Fruit fly (Drosophila melanogaster) whole organism, embryonic: ENCODE data around the gene PAPLA1.
A peak's percentile ranks its signal among the peaks of the same experiment; 100 is the strongest.

Source experiments
- Aef1 ChIP-seq: fragments of 200-800 bp; sonication (Bioruptor generic); IDR thresholded peaks from 3 replicates; pipeline ENCODE4 v1.3.6; 2022; ENCODE audit warnings: missing biosample characterization, missing genetic modification characterization
- Antp ChIP-seq: fragments of 200-800 bp; sonication (Bioruptor generic); optimal IDR thresholded peaks from 3 replicates; lab custom pipeline; 2016; ENCODE audit warnings: missing biosample characterization, missing genetic modification characterization
- Atf3 ChIP-seq: fragments of 200-800 bp; sonication (Bioruptor generic); optimal IDR thresholded peaks from 3 replicates; lab custom pipeline; 2016; ENCODE audit warnings: missing biosample characterization, missing genetic modification characterization
- Bteb2 ChIP-seq: fragments of 200-800 bp; sonication (Bioruptor generic); optimal IDR thresholded peaks from 2 replicates; lab custom pipeline; 2016; ENCODE audit warnings: missing biosample characterization, missing genetic modification characterization
- C15 ChIP-seq: fragments of 200-800 bp; sonication (Bioruptor generic); IDR thresholded peaks from 3 replicates; pipeline ENCODE4 v1.3.6; 2022; ENCODE audit warnings: missing biosample characterization, missing genetic modification characterization
- CG10959 ChIP-seq: fragments of 200-800 bp; sonication (Bioruptor generic); IDR thresholded peaks from 2 replicates; pipeline ENCODE4 v1.3.6; 2022; ENCODE audit warnings: missing biosample characterization, missing genetic modification characterization
- CG11398 ChIP-seq: fragments of 200-800 bp; sonication (Bioruptor generic); optimal IDR thresholded peaks from 2 replicates; lab custom pipeline; 2016; ENCODE audit warnings: missing biosample characterization, missing genetic modification characterization
- CG13287 ChIP-seq: fragments of 200-800 bp; sonication (Bioruptor generic); IDR thresholded peaks from 2 replicates; pipeline ENCODE4 v1.3.6; 2022; ENCODE audit warnings: missing biosample characterization, missing genetic modification characterization; ENCODE audit not compliant: partially characterized antibody
- CG13775 ChIP-seq: fragments of 200-800 bp; sonication (Bioruptor generic); optimal IDR thresholded peaks from 3 replicates; lab custom pipeline; 2017; ENCODE audit warnings: missing biosample characterization, mild to moderate bottlenecking, missing genetic modification characterization
- CG14014 ChIP-seq: fragments of 200-800 bp; sonication (Bioruptor generic); IDR thresholded peaks from 2 replicates; pipeline ENCODE4 v1.3.6; 2022; ENCODE audit warnings: missing biosample characterization, missing genetic modification characterization
- CG14710 ChIP-seq: fragments of 200-800 bp; sonication (Bioruptor generic); optimal IDR thresholded peaks from 3 replicates; lab custom pipeline; 2019; ENCODE audit warnings: missing biosample characterization, mild to moderate bottlenecking, missing genetic modification characterization, moderate library complexity
- CG14860 ChIP-seq: fragments of 200-800 bp; sonication (Bioruptor generic); IDR thresholded peaks from 3 replicates; pipeline ENCODE4 v1.3.6; 2022; ENCODE audit warnings: missing biosample characterization, missing genetic modification characterization; ENCODE audit not compliant: partially characterized antibody
- CG15479 ChIP-seq: fragments of 200-800 bp; sonication (Bioruptor generic); optimal IDR thresholded peaks from 3 replicates; lab custom pipeline; 2019; ENCODE audit warnings: missing biosample characterization, mild to moderate bottlenecking, missing genetic modification characterization, moderate library complexity
- CG1792 ChIP-seq: fragments of 200-800 bp; sonication (Bioruptor generic); optimal IDR thresholded peaks from 2 replicates; lab custom pipeline; 2016; ENCODE audit warnings: missing biosample characterization, missing genetic modification characterization
- CG18599 ChIP-seq: fragments of 200-800 bp; sonication (Bioruptor generic); optimal IDR thresholded peaks from 3 replicates; lab custom pipeline; 2017; ENCODE audit warnings: missing biosample characterization, missing genetic modification characterization, mild to moderate bottlenecking, moderate library complexity, missing genetic modification reagents
- CG2120 ChIP-seq: fragments of 200-800 bp; sonication (Bioruptor generic); optimal IDR thresholded peaks from 3 replicates; lab custom pipeline; 2016; ENCODE audit warnings: missing biosample characterization, missing genetic modification characterization
- CG2875 ChIP-seq: fragments of 200-800 bp; sonication (Bioruptor generic); optimal IDR thresholded peaks from 2 replicates; lab custom pipeline; 2017; ENCODE audit warnings: missing biosample characterization, mild to moderate bottlenecking, missing genetic modification characterization, missing genetic modification reagents
- CG3407 ChIP-seq: fragments of 200-800 bp; sonication (Bioruptor generic); optimal IDR thresholded peaks from 2 replicates; lab custom pipeline; 2018; ENCODE audit warnings: missing biosample characterization, mild to moderate bottlenecking, missing genetic modification characterization
- CG4328 ChIP-seq: fragments of 200-800 bp; sonication (Bioruptor generic); optimal IDR thresholded peaks from 3 replicates; lab custom pipeline; 2017; ENCODE audit warnings: missing biosample characterization, missing genetic modification reagents, missing genetic modification characterization
- CG4617 ChIP-seq: fragments of 200-800 bp; sonication (Bioruptor generic); optimal IDR thresholded peaks from 3 replicates; lab custom pipeline; 2016; ENCODE audit warnings: missing biosample characterization, missing genetic modification characterization, borderline replicate concordance
- CG5180 ChIP-seq: fragments of 200-800 bp; sonication (Bioruptor generic); optimal IDR thresholded peaks from 3 replicates; lab custom pipeline; 2017; ENCODE audit warnings: missing biosample characterization, missing genetic modification characterization, mild to moderate bottlenecking, moderate library complexity, missing genetic modification reagents
- CG6791 ChIP-seq: fragments of 200-800 bp; sonication (Bioruptor generic); IDR thresholded peaks from 3 replicates; pipeline ENCODE4 v1.3.6; 2022; ENCODE audit warnings: missing biosample characterization, missing genetic modification characterization; ENCODE audit not compliant: partially characterized antibody
- CG7839 ChIP-seq: fragments of 200-800 bp; sonication (Bioruptor generic); optimal IDR thresholded peaks from 3 replicates; lab custom pipeline; 2018; ENCODE audit warnings: missing biosample characterization, mild to moderate bottlenecking, missing genetic modification characterization, moderate library complexity
- CG9932 ChIP-seq: fragments of 200-800 bp; sonication (Bioruptor generic); IDR thresholded peaks from 2 replicates; pipeline ENCODE4 v1.3.6; 2022; ENCODE audit warnings: missing biosample characterization, missing genetic modification characterization
- CTCF ChIP-seq: fragments of 200-800 bp; sonication (Bioruptor generic); optimal IDR thresholded peaks from 2 replicates; lab custom pipeline; 2017; ENCODE audit warnings: missing biosample characterization, mild to moderate bottlenecking, missing genetic modification characterization, moderate library complexity
- CoRest ChIP-seq: fragments of 200-800 bp; sonication (Bioruptor generic); optimal IDR thresholded peaks from 3 replicates; lab custom pipeline; 2018; ENCODE audit warnings: missing biosample characterization, mild to moderate bottlenecking, missing genetic modification characterization, moderate library complexity
- D19A ChIP-seq: fragments of 200-800 bp; optimal IDR thresholded peaks from 3 replicates; lab custom pipeline; 2019; ENCODE audit warnings: missing biosample characterization, mild to moderate bottlenecking, missing genetic modification characterization, moderate library complexity
- ERR ChIP-seq: fragments of 200-800 bp; sonication (Bioruptor generic); optimal IDR thresholded peaks from 2 replicates; lab custom pipeline; 2016; ENCODE audit warnings: missing biosample characterization, missing genetic modification characterization
- Gsc ChIP-seq: fragments of 200-800 bp; sonication (Bioruptor generic); IDR thresholded peaks from 2 replicates; pipeline ENCODE4 v1.3.6; 2022; ENCODE audit warnings: missing biosample characterization, missing genetic modification characterization
- H2.0 ChIP-seq: fragments of 200-800 bp; sonication (Bioruptor generic); IDR thresholded peaks from 2 replicates; pipeline ENCODE4 v1.3.6; 2022; ENCODE audit warnings: missing biosample characterization, missing genetic modification characterization
- HHEX ChIP-seq: fragments of 200-800 bp; sonication (Bioruptor generic); optimal IDR thresholded peaks from 3 replicates; lab custom pipeline; 2017; ENCODE audit warnings: missing biosample characterization, mild to moderate bottlenecking, missing genetic modification characterization, missing genetic modification reagents
- MTF-1 ChIP-seq: fragments of 200-800 bp; sonication (Bioruptor generic); optimal IDR thresholded peaks from 2 replicates; lab custom pipeline; 2018; ENCODE audit warnings: missing biosample characterization, mild to moderate bottlenecking, missing genetic modification characterization, borderline replicate concordance
- Neu2 ChIP-seq: fragments of 200-800 bp; sonication (Bioruptor generic); optimal IDR thresholded peaks from 3 replicates; lab custom pipeline; 2016; ENCODE audit warnings: missing biosample characterization, missing genetic modification characterization, borderline replicate concordance
- Nf-YA ChIP-seq: fragments of 200-800 bp; sonication (Bioruptor generic); IDR thresholded peaks from 2 replicates; pipeline ENCODE4 v1.3.6; 2022; ENCODE audit warnings: missing biosample characterization, missing genetic modification characterization
- Optix ChIP-seq: fragments of 200-800 bp; sonication (Bioruptor generic); IDR thresholded peaks from 3 replicates; pipeline ENCODE4 v1.3.6; 2022; ENCODE audit warnings: missing biosample characterization, missing genetic modification characterization
- Ptx1 ChIP-seq: fragments of 200-800 bp; sonication (Bioruptor generic); IDR thresholded peaks from 2 replicates; pipeline ENCODE4 v1.3.6; 2022; ENCODE audit warnings: missing biosample characterization, missing genetic modification characterization
- Ssrp ChIP-seq: fragments of 200-800 bp; sonication (Bioruptor generic); optimal IDR thresholded peaks from 2 replicates; lab custom pipeline; 2018; ENCODE audit warnings: missing biosample characterization, mild to moderate bottlenecking, missing genetic modification characterization, moderate library complexity
- dpn ChIP-seq, 2 experiments: fragments of 200-800 bp; sonication (Bioruptor generic); optimal IDR thresholded peaks; 3 replicates each; lab custom pipeline; 2016; ENCODE audit warnings: missing biosample characterization in 2 of 2, missing genetic modification characterization in 2 of 2
- grau ChIP-seq: fragments of 200-800 bp; optimal IDR thresholded peaks from 3 replicates; lab custom pipeline; 2019; ENCODE audit warnings: missing biosample characterization, mild to moderate bottlenecking, missing genetic modification characterization, moderate library complexity
- grn ChIP-seq: fragments of 200-800 bp; sonication (Bioruptor generic); optimal IDR thresholded peaks from 3 replicates; lab custom pipeline; 2017; ENCODE audit warnings: missing biosample characterization, missing genetic modification characterization
- gsb-n ChIP-seq: fragments of 200-800 bp; sonication (Bioruptor generic); optimal IDR thresholded peaks from 3 replicates; lab custom pipeline; 2018; ENCODE audit warnings: missing biosample characterization, mild to moderate bottlenecking, missing genetic modification characterization
- lab ChIP-seq: fragments of 200-800 bp; sonication (Bioruptor generic); optimal IDR thresholded peaks from 3 replicates; lab custom pipeline; 2017; ENCODE audit warnings: missing biosample characterization, missing genetic modification characterization, mild to moderate bottlenecking, moderate library complexity, missing genetic modification reagents
- lilli ChIP-seq: fragments of 200-800 bp; sonication (Bioruptor generic); optimal IDR thresholded peaks from 3 replicates; lab custom pipeline; 2016; ENCODE audit warnings: missing biosample characterization, missing genetic modification characterization
- mld ChIP-seq: fragments of 200-800 bp; sonication (Bioruptor generic); IDR thresholded peaks from 3 replicates; pipeline ENCODE4 v1.3.6; 2022; ENCODE audit warnings: missing biosample characterization, missing genetic modification characterization; ENCODE audit not compliant: partially characterized antibody
- pita ChIP-seq: fragments of 200-800 bp; sonication (Bioruptor generic); optimal IDR thresholded peaks from 2 replicates; lab custom pipeline; 2017; ENCODE audit warnings: missing biosample characterization, mild to moderate bottlenecking, missing genetic modification characterization
- shn ChIP-seq: fragments of 200-800 bp; sonication (Bioruptor generic); optimal IDR thresholded peaks from 3 replicates; lab custom pipeline; 2016; ENCODE audit warnings: missing biosample characterization, missing genetic modification characterization
- tx ChIP-seq: fragments of 200-800 bp; sonication (Bioruptor generic); optimal IDR thresholded peaks from 2 replicates; lab custom pipeline; 2016; ENCODE audit warnings: missing biosample characterization, missing genetic modification characterization
- usp ChIP-seq: fragments of >200 bp; optimal IDR thresholded peaks from 2 replicates; lab custom pipeline; 2017; ENCODE audit warnings: missing biosample characterization, missing genetic modification characterization
- wek ChIP-seq: fragments of 200-800 bp; sonication (Bioruptor generic); optimal IDR thresholded peaks from 3 replicates; lab custom pipeline; 2018; ENCODE audit warnings: missing biosample characterization, mild to moderate bottlenecking, missing genetic modification characterization, moderate library complexity
- zen2 ChIP-seq: fragments of 200-800 bp; sonication (Bioruptor generic); IDR thresholded peaks from 3 replicates; pipeline ENCODE4 v1.3.6; 2022; ENCODE audit warnings: missing biosample characterization, missing genetic modification characterization; ENCODE audit not compliant: partially characterized antibody

Gene PAPLA1

dm6 chr2L:8159498-8159897 lies at the start of gene PAPLA1, which contains the start of gene Rbsn-5 (continued):
- TF ChIP-seq CG9932 (GFP tag; lab: Robert Waterston, UW): peak; percentile 95
- TF ChIP-seq MTF-1: peak; percentile 79
- peak; percentile 90 for TF ChIP-seq ERR
- peak; percentile 96 for TF ChIP-seq shn
- peak; percentile 83 for TF ChIP-seq grn (GFP tag; lab: Kevin White, UChicago)
- peak; percentile 95 for TF ChIP-seq Antp
- TF ChIP-seq pita (GFP tag; lab: Kevin White, UChicago): no peak
- TF ChIP-seq Optix (GFP tag; lab: Robert Waterston, UW): peak; percentile 84
- TF ChIP-seq CG14860 (GFP tag; lab: Robert Waterston, UW): no peak
- TF ChIP-seq H2.0 (GFP tag; lab: Robert Waterston, UW): peak; percentile 91
- no peak; the same call in 1 of the 2 replicates for TF ChIP-seq CG13287 (GFP tag; lab: Robert Waterston, UW)
- TF ChIP-seq CG15479 (GFP tag; lab: Kevin White, UChicago): no peak
- TF ChIP-seq HHEX: peak; percentile 88
- TF ChIP-seq CG1792 (GFP tag; lab: Kevin White, UChicago): peak; percentile 91
- peak; percentile 99 for TF ChIP-seq CG4617
- peak; percentile 93 for TF ChIP-seq CG14710 (tag; lab: Kevin White, UChicago)
- TF ChIP-seq mld (GFP tag; lab: Robert Waterston, UW): no peak
- peak; percentile 88 for TF ChIP-seq CG11398 (GFP tag; lab: Kevin White, UChicago)
- TF ChIP-seq C15: peak; percentile 91
- peak; percentile 93 for TF ChIP-seq CG14014 (GFP tag; lab: Robert Waterston, UW)
- TF ChIP-seq CG10959 (GFP tag; lab: Robert Waterston, UW): peak; percentile 72
- TF ChIP-seq dpn (GFP tag; optimal IDR thresholded peaks at IDR 0.05; lab: Kevin White, UChicago): peak; percentile 97
- peak; percentile 84 for TF ChIP-seq gsb-n (tag; lab: Kevin White, UChicago)
- peak; percentile 98 for TF ChIP-seq CG2120 (GFP tag; lab: Kevin White, UChicago)
- peak; percentile 98 for TF ChIP-seq lilli (GFP tag; lab: Kevin White, UChicago)
- TF ChIP-seq CG5180 (GFP tag; lab: Kevin White, UChicago): peak; percentile 55
- peak; percentile 94 for TF ChIP-seq Atf3 (GFP tag; lab: Kevin White, UChicago)
- TF ChIP-seq usp: no peak
- peak; percentile 96 for TF ChIP-seq Ptx1 (GFP tag; lab: Robert Waterston, UW)
- peak; percentile 91 for TF ChIP-seq grau (tag; lab: Kevin White, UChicago)
- peak; percentile 95 for TF ChIP-seq lab
- peak; percentile 93 for TF ChIP-seq Bteb2 (GFP tag; lab: Kevin White, UChicago)
- peak; percentile 80 for TF ChIP-seq CG2875
- peak; percentile 95 for TF ChIP-seq CoRest (tag; lab: Kevin White, UChicago)
- peak; percentile 86 for TF ChIP-seq D19A
- TF ChIP-seq Ssrp (tag; lab: Kevin White, UChicago): peak; percentile 92
- peak; percentile 94 for TF ChIP-seq CG7839
- peak; percentile 93 for TF ChIP-seq Aef1
- peak; percentile 46 for TF ChIP-seq CTCF (GFP tag; lab: Kevin White, UChicago)
- peak; percentile 83 for TF ChIP-seq CG3407 (GFP tag; lab: Kevin White, UChicago)
- TF ChIP-seq Nf-YA (GFP tag; lab: Robert Waterston, UW): peak; percentile 83
- peak; percentile 63 for TF ChIP-seq Neu2
- TF ChIP-seq Gsc (GFP tag; lab: Robert Waterston, UW): peak; percentile 60
- TF ChIP-seq CG13775 (GFP tag; lab: Kevin White, UChicago): peak; percentile 92
- peak; percentile 66 for TF ChIP-seq wek
- peak; percentile 95 for TF ChIP-seq tx (GFP tag; lab: Kevin White, UChicago)
- no peak for TF ChIP-seq zen2 (GFP tag; lab: Robert Waterston, UW)
- TF ChIP-seq CG6791 (GFP tag; lab: Robert Waterston, UW): no peak
- peak; percentile 89 for TF ChIP-seq CG4328 (GFP tag; lab: Kevin White, UChicago)
- TF ChIP-seq CG18599 (GFP tag; lab: Kevin White, UChicago): peak; percentile 94
